Fruit fly (Drosophila melanogaster): Measurements from ENCODE around the gene CG31688.

Gene CG31688

DNA sequence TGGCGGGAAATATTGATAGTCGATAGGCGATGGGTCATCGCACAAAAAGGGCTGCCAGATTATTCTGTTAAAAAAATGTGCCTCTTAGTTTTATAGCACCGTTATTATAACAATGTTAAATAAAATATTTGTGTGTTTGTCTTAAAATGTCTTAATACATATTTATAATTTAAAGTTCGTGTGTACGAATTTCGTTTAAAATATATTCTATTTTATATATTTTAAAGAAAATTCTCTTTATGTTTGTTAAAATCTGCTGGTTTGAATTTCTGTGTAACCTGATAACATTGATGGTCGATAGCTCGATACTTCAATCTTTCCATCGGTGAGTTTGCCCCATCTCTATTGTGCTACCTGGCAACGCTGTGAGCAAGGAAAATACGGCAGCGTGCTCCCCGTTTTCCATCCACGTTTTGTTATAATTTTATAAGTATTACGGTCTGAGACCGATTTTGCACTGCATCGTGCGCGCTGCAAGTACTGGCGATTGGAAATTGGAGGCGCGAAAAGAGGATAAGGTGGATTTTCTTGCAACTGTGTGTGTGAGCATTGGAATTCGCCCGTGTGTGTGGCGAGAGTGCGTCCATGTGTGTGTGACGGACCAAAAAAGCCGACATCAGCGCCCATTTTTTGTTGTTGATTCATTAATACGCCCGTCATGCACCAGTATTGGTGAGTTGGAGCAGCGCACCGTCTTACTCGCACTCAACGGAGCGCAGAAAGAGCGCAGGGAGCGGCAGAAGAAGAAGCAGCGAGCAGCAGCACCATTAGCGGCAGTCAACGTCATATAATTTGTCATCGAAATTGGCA is 9.0 kb upstream of the CG31688 start, which contains the start of the genes CG10949 and Arpc2 (continued):
- no peak for TF ChIP-seq CG4854 (GFP tag; optimal IDR thresholded peaks at IDR 0.05)
- TF ChIP-seq pfk (GFP tag; optimal IDR thresholded peaks at IDR 0.05) = no peak
- TF ChIP-seq CG12236 (GFP tag; optimal IDR thresholded peaks at IDR 0.05) = no peak
- TF ChIP-seq CG10147 (GFP tag; optimal IDR thresholded peaks at IDR 0.05) = no peak
- peak; percentile 53; the same call in 1 of the 2 replicates for TF ChIP-seq NFAT (GFP tag; IDR thresholded peaks at IDR 0.05)
- TF ChIP-seq CG8944 (GFP tag; optimal IDR thresholded peaks at IDR 0.05) = no peak
- TF ChIP-seq CG8478 (optimal IDR thresholded peaks at IDR 0.05) = no peak
- TF ChIP-seq maf-S (GFP tag; optimal IDR thresholded peaks at IDR 0.05) = no peak
- no peak for TF ChIP-seq ap (GFP tag; IDR thresholded peaks at IDR 0.05)
- TF ChIP-seq ftz-f1 (GFP tag; optimal IDR thresholded peaks at IDR 0.05) = no peak
- TF ChIP-seq lmd (GFP tag; IDR thresholded peaks at IDR 0.05) = no peak
- peak; percentile 87 for TF ChIP-seq CG12659 (GFP tag; optimal IDR thresholded peaks at IDR 0.05)
- peak; percentile 10 for TF ChIP-seq gcm (GFP tag; optimal IDR thresholded peaks at IDR 0.05)
- TF ChIP-seq nmo (GFP tag; optimal IDR thresholded peaks at IDR 0.05) = peak; percentile 54
- peak; percentile 60; the same call in 1 of the 2 replicates for TF ChIP-seq inv (GFP tag; IDR thresholded peaks at IDR 0.05; ENCODE audit: partially characterized antibody)
- peak; percentile 59 for TF ChIP-seq fd3F (GFP tag; optimal IDR thresholded peaks at IDR 0.05)
- TF ChIP-seq her (GFP tag; optimal IDR thresholded peaks at IDR 0.05) = no peak
- no peak for TF ChIP-seq CG17328 (GFP tag; IDR thresholded peaks at IDR 0.05)
- no peak for TF ChIP-seq jigr1 (GFP tag; IDR thresholded peaks at IDR 0.05)
- TF ChIP-seq sc (optimal IDR thresholded peaks at IDR 0.05) = no peak
- TF ChIP-seq sc (GFP tag; optimal IDR thresholded peaks at IDR 0.05) = no peak
- TF ChIP-seq Mes4 (GFP tag; optimal IDR thresholded peaks at IDR 0.05) = no peak
- peak; percentile 38 for TF ChIP-seq Max (GFP tag; optimal IDR thresholded peaks at IDR 0.05)
- no peak for TF ChIP-seq CG8089 (GFP tag; optimal IDR thresholded peaks at IDR 0.05)
- TF ChIP-seq CG34224 (GFP tag; IDR thresholded peaks at IDR 0.05; ENCODE audit: partially characterized antibody) = peak; percentile 63; the same call in 2 of the 3 replicates

- TF ChIP-seq sug (tag; optimal IDR thresholded peaks at IDR 0.05) (peak; percentile 86), GATAe (GFP tag; conservative IDR thresholded peaks at IDR 0.05) (peak; percentile 80), CG11560 (tag; IDR thresholded peaks at IDR 0.05) (no peak), ATbp (GFP tag; optimal IDR thresholded peaks at IDR 0.05) (no peak), Dref (GFP tag; IDR thresholded peaks at IDR 0.05) (peak; percentile 30; the same call in 1 of the 2 replicates), luna (GFP tag; optimal IDR thresholded peaks at IDR 0.05) (no peak), CG12071 (GFP tag; optimal IDR thresholded peaks at IDR 0.05) (no peak), Dip2 (GFP tag; IDR thresholded peaks at IDR 0.05) (no peak), lilli (GFP tag; optimal IDR thresholded peaks at IDR 0.05) (peak; percentile 43), usp (GFP tag; optimal IDR thresholded peaks at IDR 0.05) (no peak), row (GFP tag; IDR thresholded peaks at IDR 0.05) (peak; percentile 75), PHDP (tag; optimal IDR thresholded peaks at IDR 0.05) (peak; percentile 3), CG4617 (GFP tag; optimal IDR thresholded peaks at IDR 0.05; ENCODE audit: borderline replicate concordance) (no peak), CG2129 (GFP tag; IDR thresholded peaks at IDR 0.05; ENCODE audit: partially characterized antibody) (no peak), psq (GFP tag; optimal IDR thresholded peaks at IDR 0.05) (peak; percentile 5), Nf-YC (tag; optimal IDR thresholded peaks at IDR 0.05) (no peak), gcm2 (GFP tag; optimal IDR thresholded peaks at IDR 0.05) (no peak), hbn (GFP tag; IDR thresholded peaks at IDR 0.05; ENCODE audit: partially characterized antibody) (no peak), ase (GFP tag; IDR thresholded peaks at IDR 0.05) (no peak), Pdp1 (GFP tag; optimal IDR thresholded peaks at IDR 0.05) (peak in 1 of 2 experiments; percentile 35), CG14014 (GFP tag; IDR thresholded peaks at IDR 0.05) (peak; percentile 59), lmd (GFP tag; IDR thresholded peaks at IDR 0.05) (peak; percentile 22; the same call in 1 of the 2 replicates), ken (GFP tag; IDR thresholded peaks at IDR 0.05) (no peak), YL-1 (GFP tag; optimal IDR thresholded peaks at IDR 0.05) (no peak), lov (optimal IDR thresholded peaks at IDR 0.05) (no peak), lov (GFP tag; IDR thresholded peaks at IDR 0.05) (no peak)
Measured at dm6 chr2L:20417597-20418286, 8.3 kb upstream of the CG31688 start.
